Worm (Caenorhabditis elegans) whole organism, L2 larva: ENCODE data around the gene C44H4.6.

Experiments used
- C34F6.9 ChIP-seq: fragments of 150-350 bp; optimal IDR thresholded peaks from 2 replicates; lab custom pipeline; 2014; ENCODE audit warnings: missing biosample characterization, missing genetic modification characterization
- F13H6.1 ChIP-seq: sonication (generic microtip); optimal IDR thresholded peaks from 2 replicates; lab custom pipeline; 2016; ENCODE audit warnings: missing genetic modification characterization, missing compliant biosample characterization
- R02D3.7 ChIP-seq: fragments of 150-350 bp; optimal IDR thresholded peaks from 2 replicates; lab custom pipeline; 2014; ENCODE audit warnings: missing biosample characterization, missing genetic modification characterization
- Y55F3AM.14 ChIP-seq: fragments of 200-800 bp; sonication (Bioruptor generic); optimal IDR thresholded peaks from 2 replicates; lab custom pipeline; 2018; ENCODE audit warnings: mild to moderate bottlenecking, missing genetic modification characterization, missing compliant biosample characterization
- ZK546.5 ChIP-seq: sonication (generic microtip); optimal IDR thresholded peaks from 2 replicates; lab custom pipeline; 2017; ENCODE audit warnings: missing biosample characterization, missing genetic modification characterization
- alr-1 ChIP-seq: fragments of 150-350 bp; optimal IDR thresholded peaks from 2 replicates; lab custom pipeline; 2014; ENCODE audit warnings: missing biosample characterization, missing genetic modification characterization
- aly-2 ChIP-seq: fragments of 150-350 bp; optimal IDR thresholded peaks from 2 replicates; lab custom pipeline; 2014; ENCODE audit warnings: missing biosample characterization, missing genetic modification characterization
- ama-1 ChIP-seq: fragments of 150-350 bp; optimal IDR thresholded peaks from 2 replicates; lab custom pipeline; 2018; ENCODE audit warnings: inconsistent platforms
- blmp-1 ChIP-seq: sonication (generic microtip); optimal IDR thresholded peaks from 2 replicates; lab custom pipeline; 2017; ENCODE audit warnings: missing genetic modification characterization, mild to moderate bottlenecking, missing compliant biosample characterization, antibody characterized with exemption, moderate library complexity; ENCODE audit not compliant: insufficient read depth
- ceh-16 ChIP-seq: fragments of 150-350 bp; optimal IDR thresholded peaks from 2 replicates; lab custom pipeline; 2014; ENCODE audit warnings: missing biosample characterization, missing genetic modification characterization
- ceh-82 ChIP-seq: fragments of 150-350 bp; optimal IDR thresholded peaks from 2 replicates; lab custom pipeline; 2014; ENCODE audit warnings: missing biosample characterization, missing genetic modification characterization
- crh-2 ChIP-seq: sonication (generic microtip); optimal IDR thresholded peaks from 2 replicates; lab custom pipeline; 2017; ENCODE audit warnings: missing biosample characterization, missing genetic modification characterization
- dmd-4 ChIP-seq: sonication (generic microtip); optimal IDR thresholded peaks from 2 replicates; lab custom pipeline; 2017; ENCODE audit warnings: missing biosample characterization, missing genetic modification characterization
- egl-27 ChIP-seq: sonication (generic microtip); optimal IDR thresholded peaks from 3 replicates; lab custom pipeline; 2017; ENCODE audit warnings: missing biosample characterization, missing genetic modification reagents, missing genetic modification characterization
- elt-1 ChIP-seq: fragments of 150-350 bp; optimal IDR thresholded peaks from 2 replicates; lab custom pipeline; 2014; ENCODE audit warnings: missing biosample characterization, missing genetic modification characterization
- elt-3 ChIP-seq: sonication (generic microtip); optimal IDR thresholded peaks from 2 replicates; lab custom pipeline; 2017; ENCODE audit warnings: missing biosample characterization, missing genetic modification characterization
- fos-1 ChIP-seq: fragments of 150-350 bp; optimal IDR thresholded peaks from 2 replicates; lab custom pipeline; 2014; ENCODE audit warnings: missing biosample characterization, missing genetic modification characterization
- gmeb-1 ChIP-seq: fragments of 150-350 bp; optimal IDR thresholded peaks from 2 replicates; lab custom pipeline; 2014; ENCODE audit warnings: missing biosample characterization, missing genetic modification characterization
- lin-11 ChIP-seq: fragments of 150-350 bp; sonication (generic microtip); optimal IDR thresholded peaks from 2 replicates; lab custom pipeline; 2014; ENCODE audit warnings: missing biosample characterization, missing genetic modification characterization, inconsistent platforms, mixed read lengths
- lin-13 ChIP-seq: fragments of 150-350 bp; optimal IDR thresholded peaks from 2 replicates; lab custom pipeline; 2014; ENCODE audit warnings: missing biosample characterization, missing genetic modification reagents, missing genetic modification characterization
- lsy-2 ChIP-seq, 2 experiments: fragments of 150-350 bp in 1 of 2; sonication (generic microtip) in 1 of 2; optimal IDR thresholded peaks; 2 replicates each; lab custom pipeline; 2014 to 2017; ENCODE audit warnings: missing biosample characterization in 2 of 2, missing genetic modification characterization in 2 of 2
- mab-5 ChIP-seq: fragments of 150-350 bp; optimal IDR thresholded peaks from 2 replicates; lab custom pipeline; 2014; ENCODE audit warnings: missing biosample characterization, missing genetic modification characterization
- mdl-1 ChIP-seq, 2 experiments: fragments of 150-350 bp in 1 of 2; sonication (generic microtip) in 1 of 2; optimal IDR thresholded peaks; 2 replicates each; lab custom pipeline; 2017; ENCODE audit warnings: missing biosample characterization in 2 of 2, missing genetic modification characterization in 2 of 2
- nhr-10 ChIP-seq: sonication (generic microtip); optimal IDR thresholded peaks from 2 replicates; lab custom pipeline; 2017; ENCODE audit warnings: missing biosample characterization, missing genetic modification characterization
- nhr-11 ChIP-seq: fragments of 150-350 bp; optimal IDR thresholded peaks from 2 replicates; lab custom pipeline; 2014; ENCODE audit warnings: missing biosample characterization, missing genetic modification characterization
- nhr-129 ChIP-seq: fragments of 150-350 bp; optimal IDR thresholded peaks from 2 replicates; lab custom pipeline; 2014; ENCODE audit warnings: missing biosample characterization, missing genetic modification characterization
- nhr-21 ChIP-seq: fragments of 150-350 bp; optimal IDR thresholded peaks from 2 replicates; lab custom pipeline; 2014; ENCODE audit warnings: missing biosample characterization, missing genetic modification characterization
- nhr-23 ChIP-seq: fragments of 150-350 bp; optimal IDR thresholded peaks from 2 replicates; lab custom pipeline; 2014; ENCODE audit warnings: missing biosample characterization, missing genetic modification reagents, missing genetic modification characterization
- nhr-237 ChIP-seq: fragments of 150-350 bp; optimal IDR thresholded peaks from 2 replicates; lab custom pipeline; 2014; ENCODE audit warnings: missing biosample characterization, missing genetic modification characterization
- nhr-25 ChIP-seq: fragments of 150-350 bp; sonication (generic microtip); optimal IDR thresholded peaks from 3 replicates; lab custom pipeline; 2014; ENCODE audit warnings: missing biosample characterization, missing genetic modification characterization
- nhr-6 ChIP-seq: fragments of 150-350 bp; optimal IDR thresholded peaks from 2 replicates; lab custom pipeline; 2014; ENCODE audit warnings: missing biosample characterization, missing genetic modification characterization
- nhr-77 ChIP-seq: fragments of 150-350 bp; optimal IDR thresholded peaks from 2 replicates; lab custom pipeline; 2014; ENCODE audit warnings: missing biosample characterization, missing genetic modification characterization
- peb-1 ChIP-seq: fragments of 150-350 bp; optimal IDR thresholded peaks from 2 replicates; lab custom pipeline; 2014; ENCODE audit warnings: missing biosample characterization, missing genetic modification characterization
- sem-4 ChIP-seq: fragments of 150-350 bp; optimal IDR thresholded peaks from 2 replicates; lab custom pipeline; 2014; ENCODE audit warnings: missing biosample characterization, missing genetic modification reagents, missing genetic modification characterization
- skn-1 ChIP-seq: sonication (generic microtip); optimal IDR thresholded peaks from 2 replicates; lab custom pipeline; 2017; ENCODE audit warnings: missing biosample characterization, missing genetic modification characterization
- sma-3 ChIP-seq: sonication (generic microtip); optimal IDR thresholded peaks from 2 replicates; lab custom pipeline; 2016; ENCODE audit warnings: missing genetic modification reagents, missing genetic modification characterization, missing compliant biosample characterization
- sma-9 ChIP-seq, 2 experiments: fragments of 150-350 bp in 1 of 2; sonication (generic microtip) in 1 of 2; optimal IDR thresholded peaks; 2 replicates each; lab custom pipeline; 2014 to 2016; ENCODE audit warnings: missing genetic modification characterization in 2 of 2, mild to moderate bottlenecking in 1 of 2, missing biosample characterization in 1 of 2, missing compliant biosample characterization in 1 of 2, missing genetic modification reagents in 1 of 2, moderate library complexity in 1 of 2
- snpc-4 ChIP-seq: fragments of 150-350 bp; optimal IDR thresholded peaks from 2 replicates; lab custom pipeline; 2014; ENCODE audit warnings: missing biosample characterization, missing genetic modification characterization
- unc-39 ChIP-seq: fragments of 150-350 bp; optimal IDR thresholded peaks from 2 replicates; lab custom pipeline; 2014; ENCODE audit warnings: missing biosample characterization, missing genetic modification characterization
- unc-55 ChIP-seq: fragments of 150-350 bp; sonication (generic microtip); optimal IDR thresholded peaks from 3 replicates; lab custom pipeline; 2014; ENCODE audit warnings: missing biosample characterization, missing genetic modification reagents, missing genetic modification characterization
- zag-1 ChIP-seq: fragments of 150-350 bp; optimal IDR thresholded peaks from 2 replicates; lab custom pipeline; 2014; ENCODE audit warnings: missing biosample characterization, missing genetic modification characterization
- ztf-1 ChIP-seq: fragments of 200-800 bp; sonication (Bioruptor generic); conservative IDR thresholded peaks from 2 replicates; pipeline ENCODE4 v1.3.6; 2022; ENCODE audit warnings: missing genetic modification characterization, missing compliant biosample characterization
- ztf-11 ChIP-seq: sonication (generic microtip); optimal IDR thresholded peaks from 2 replicates; lab custom pipeline; 2017; ENCODE audit warnings: missing biosample characterization, missing genetic modification characterization
- ztf-4 ChIP-seq: fragments of 150-350 bp; optimal IDR thresholded peaks from 2 replicates; lab custom pipeline; 2014; ENCODE audit warnings: missing biosample characterization, missing genetic modification characterization

The C44H4.6 gene

DNA sequence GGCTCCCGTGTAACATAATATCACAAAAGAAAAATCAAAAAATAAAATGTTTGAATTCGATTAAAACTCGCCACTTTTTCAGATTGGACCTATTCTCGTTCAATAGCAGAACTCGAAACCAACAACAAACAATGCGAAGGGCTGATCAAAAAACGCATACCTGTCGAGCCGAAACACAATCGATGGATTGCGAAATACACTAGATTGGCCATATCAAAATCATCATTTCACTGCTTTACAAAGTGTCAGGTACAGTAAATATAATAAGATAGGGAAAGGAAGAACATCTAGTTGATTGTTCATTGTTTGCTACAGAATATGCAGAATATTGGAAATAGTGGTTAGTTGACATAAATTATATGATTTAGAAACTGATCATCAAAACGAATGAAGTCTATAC is 8.6 kb upstream of the C44H4.6 start:
- no peak for TF ChIP-seq nhr-11 (tag; lab: Kevin White, UChicago)

DNA sequence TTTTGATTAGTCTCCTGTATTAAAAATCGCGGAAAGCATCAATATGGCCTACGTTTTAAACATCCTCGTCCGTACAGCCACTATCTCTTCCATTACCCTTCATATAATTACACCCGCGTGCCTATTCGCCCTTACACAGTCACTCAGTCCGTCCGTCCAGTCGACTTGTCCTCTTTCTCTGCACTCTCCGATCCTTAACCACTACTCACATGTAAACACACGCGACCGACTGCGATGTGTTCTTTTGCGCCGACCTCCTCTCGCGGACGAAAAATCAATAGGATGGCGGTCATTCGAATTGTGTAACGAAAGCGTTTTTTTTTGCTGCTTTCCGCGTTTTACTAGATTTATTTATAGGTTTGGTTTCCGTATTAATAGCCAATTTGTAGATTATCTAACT is 3.5 kb upstream of the C44H4.6 start, which contains the start of gene eor-2:
Gene eor-2, plus strand, starts transcription at position 342 of the 400 bp plus-strand sequence.
- TF ChIP-seq blmp-1 (tag; lab: Kevin White, UChicago): peak; percentile 40
- TF ChIP-seq nhr-25 (tag; lab: Kevin White, UChicago): peak; percentile 79
- TF ChIP-seq elt-3 (tag; lab: Kevin White, UChicago): no peak
- TF ChIP-seq aly-2 (tag; lab: Kevin White, UChicago): no peak
- peak; percentile 87 for TF ChIP-seq crh-2 (tag; lab: Kevin White, UChicago)
- peak; percentile 65 for TF ChIP-seq ceh-16 (tag; lab: Kevin White, UChicago)
- TF ChIP-seq dmd-4: no peak
- peak in 1 of 2 experiments; percentile 70 for TF ChIP-seq lsy-2 (tag; optimal IDR thresholded peaks at IDR 0.05; lab: Kevin White, UChicago)
- TF ChIP-seq unc-55 (GFP tag; lab: Kevin White, UChicago): peak; percentile 45
- TF ChIP-seq elt-1 (tag; lab: Kevin White, UChicago): no peak
- no peak for TF ChIP-seq nhr-10 (tag; lab: Kevin White, UChicago)
- peak; percentile 88 for TF ChIP-seq fos-1
- TF ChIP-seq zag-1 (tag; lab: Kevin White, UChicago): peak; percentile 15
- TF ChIP-seq nhr-77: no peak
- no peak for TF ChIP-seq peb-1
- TF ChIP-seq sma-3 (GFP tag; lab: Kevin White, UChicago): peak; percentile 72
- peak; percentile 13 for TF ChIP-seq mab-5 (tag; lab: Kevin White, UChicago)
- peak; percentile 86 for TF ChIP-seq sma-9 (GFP tag; optimal IDR thresholded peaks at IDR 0.05; lab: Kevin White, UChicago)
- TF ChIP-seq sma-9 (tag; optimal IDR thresholded peaks at IDR 0.05; lab: Kevin White, UChicago): no peak
- no peak for TF ChIP-seq Y55F3AM.14
- TF ChIP-seq snpc-4 (tag; lab: Kevin White, UChicago): peak; percentile 77
- peak; percentile 81 for TF ChIP-seq C34F6.9 (tag; lab: Kevin White, UChicago)
- peak; percentile 60 for TF ChIP-seq gmeb-1 (tag; lab: Kevin White, UChicago)
- TF ChIP-seq ztf-4 (tag; lab: Kevin White, UChicago): peak; percentile 30
- TF ChIP-seq nhr-6 (tag; lab: Kevin White, UChicago): peak; percentile 28
- TF ChIP-seq nhr-21: peak; percentile 80
- TF ChIP-seq nhr-129: peak; percentile 85
- no peak for TF ChIP-seq ztf-11 (tag; lab: Kevin White, UChicago)
- TF ChIP-seq lin-13 (GFP tag; lab: Kevin White, UChicago): peak; percentile 63
- peak; percentile 30 for TF ChIP-seq lin-11 (tag; lab: Kevin White, UChicago)
- TF ChIP-seq mdl-1 (tag; optimal IDR thresholded peaks at IDR 0.05; lab: Kevin White, UChicago): peak; percentile 63 to 94
- peak; percentile 43 for TF ChIP-seq sem-4 (tag; lab: Kevin White, UChicago)
- TF ChIP-seq F13H6.1 (tag; lab: Kevin White, UChicago): peak; percentile 83
- peak; percentile 76 for TF ChIP-seq egl-27 (tag; lab: Kevin White, UChicago)
- TF ChIP-seq nhr-237 (tag; lab: Kevin White, UChicago): no peak
- TF ChIP-seq ZK546.5 (tag; lab: Kevin White, UChicago): no peak

DNA sequence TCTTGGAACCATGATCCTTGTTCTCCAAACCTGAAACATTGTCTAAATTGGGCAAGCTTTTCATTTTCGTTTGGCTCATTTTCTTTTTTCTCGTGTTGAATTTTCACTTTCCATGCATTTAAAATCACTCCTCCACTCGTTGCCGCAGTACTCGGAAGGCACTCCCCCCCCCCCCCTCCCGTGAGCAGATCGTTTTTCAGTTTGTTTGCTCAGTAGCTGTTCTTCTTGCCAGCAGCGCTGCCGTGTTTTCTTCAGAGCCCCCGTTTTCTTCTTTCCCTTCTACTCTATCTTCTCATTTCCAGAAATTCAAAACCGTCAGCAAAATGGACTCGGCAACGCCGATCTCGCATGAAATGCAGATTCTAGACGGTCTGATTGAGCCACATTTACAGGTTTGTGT is 4.3 kb downstream of the C44H4.6 start, which contains the start of gene C44H4.8:
Gene C44H4.8, plus strand, starts transcription at position 301 of the 400 bp plus-strand sequence.
- TF ChIP-seq gmeb-1 (tag; lab: Kevin White, UChicago): no peak
- no peak for TF ChIP-seq lin-11 (tag; lab: Kevin White, UChicago)
- no peak for TF ChIP-seq egl-27 (tag; lab: Kevin White, UChicago)
- TF ChIP-seq R02D3.7: no peak
- TF ChIP-seq lin-13 (GFP tag; lab: Kevin White, UChicago): no peak
- no peak for TF ChIP-seq unc-39 (tag; lab: Kevin White, UChicago)
- no peak for TF ChIP-seq fos-1
- TF ChIP-seq nhr-25 (tag; lab: Kevin White, UChicago): no peak
- TF ChIP-seq F13H6.1 (tag; lab: Kevin White, UChicago): no peak
- TF ChIP-seq nhr-21: no peak
- TF ChIP-seq ama-1 (lab: Kevin White, UChicago): no peak
- no peak for TF ChIP-seq sma-9 (GFP tag; optimal IDR thresholded peaks at IDR 0.05; lab: Kevin White, UChicago)
- no peak for TF ChIP-seq sma-9 (tag; optimal IDR thresholded peaks at IDR 0.05; lab: Kevin White, UChicago)
- no peak for TF ChIP-seq ztf-1 (GFP tag; lab: Robert Waterston, UW)
- no peak for TF ChIP-seq mab-5 (tag; lab: Kevin White, UChicago)
- no peak for TF ChIP-seq skn-1 (tag; lab: Kevin White, UChicago)
- TF ChIP-seq ztf-11 (tag; lab: Kevin White, UChicago): no peak
- TF ChIP-seq nhr-23 (tag; lab: Kevin White, UChicago): no peak
- TF ChIP-seq ceh-82: no peak
- no peak for TF ChIP-seq alr-1 (tag; lab: Kevin White, UChicago)
- no peak for TF ChIP-seq mdl-1 (tag; optimal IDR thresholded peaks at IDR 0.05; lab: Kevin White, UChicago)
